Fruit fly (Drosophila melanogaster) whole organism, embryonic: ENCODE results near the gene CG3625.

Source experiments
- CG11456 ChIP-seq: fragments of 200-800 bp; sonication (Bioruptor generic); IDR thresholded peaks from 3 replicates; pipeline ENCODE4 v1.3.6; 2022; ENCODE audit warnings: missing biosample characterization, missing genetic modification characterization
- CG11504 ChIP-seq: fragments of 200-800 bp; sonication (Bioruptor generic); optimal IDR thresholded peaks from 3 replicates; lab custom pipeline; 2019; ENCODE audit warnings: missing biosample characterization, mild to moderate bottlenecking, missing genetic modification characterization, moderate library complexity
- CG14710 ChIP-seq: fragments of 200-800 bp; sonication (Bioruptor generic); optimal IDR thresholded peaks from 3 replicates; lab custom pipeline; 2019; ENCODE audit warnings: missing biosample characterization, mild to moderate bottlenecking, missing genetic modification characterization, moderate library complexity
- CG15073 ChIP-seq: fragments of 200-800 bp; sonication (Bioruptor generic); optimal IDR thresholded peaks from 2 replicates; lab custom pipeline; 2016; ENCODE audit warnings: missing biosample characterization, missing genetic modification characterization
- CG1832 ChIP-seq: fragments of 200-800 bp; sonication (Bioruptor generic); optimal IDR thresholded peaks from 2 replicates; lab custom pipeline; 2017; ENCODE audit warnings: missing biosample characterization, mild to moderate bottlenecking, missing genetic modification characterization, inconsistent platforms
- CG18599 ChIP-seq: fragments of 200-800 bp; sonication (Bioruptor generic); optimal IDR thresholded peaks from 3 replicates; lab custom pipeline; 2017; ENCODE audit warnings: missing biosample characterization, missing genetic modification characterization, mild to moderate bottlenecking, moderate library complexity, missing genetic modification reagents
- CG18619 ChIP-seq: fragments of 200-800 bp; sonication (Bioruptor generic); optimal IDR thresholded peaks from 3 replicates; lab custom pipeline; 2017; ENCODE audit warnings: missing biosample characterization, mild to moderate bottlenecking, missing genetic modification characterization
- CG2678 ChIP-seq: fragments of 200-800 bp; sonication (Bioruptor generic); optimal IDR thresholded peaks from 3 replicates; lab custom pipeline; 2019; ENCODE audit warnings: missing biosample characterization, mild to moderate bottlenecking, missing genetic modification characterization, moderate library complexity
- CG33213 ChIP-seq: fragments of 200-800 bp; sonication (Bioruptor generic); optimal IDR thresholded peaks from 3 replicates; lab custom pipeline; 2016; ENCODE audit warnings: missing biosample characterization, missing genetic modification characterization
- CG3847 ChIP-seq: fragments of 200-800 bp; sonication (Bioruptor generic); IDR thresholded peaks from 2 replicates; pipeline ENCODE4 v1.3.6; 2022; ENCODE audit warnings: missing biosample characterization, missing genetic modification characterization
- CG4282 ChIP-seq: fragments of 200-800 bp; sonication (Bioruptor generic); optimal IDR thresholded peaks from 2 replicates; lab custom pipeline; 2016; ENCODE audit warnings: missing biosample characterization, missing genetic modification characterization
- CG4617 ChIP-seq: fragments of 200-800 bp; sonication (Bioruptor generic); optimal IDR thresholded peaks from 3 replicates; lab custom pipeline; 2016; ENCODE audit warnings: missing biosample characterization, missing genetic modification characterization, borderline replicate concordance
- CG8089 ChIP-seq: fragments of 200-800 bp; sonication (Bioruptor generic); optimal IDR thresholded peaks from 3 replicates; lab custom pipeline; 2016; ENCODE audit warnings: missing biosample characterization, missing genetic modification characterization
- CG9437 ChIP-seq: fragments of 200-800 bp; sonication (Bioruptor generic); optimal IDR thresholded peaks from 2 replicates; lab custom pipeline; 2018; ENCODE audit warnings: missing biosample characterization, mild to moderate bottlenecking, missing genetic modification characterization
- CG9797 ChIP-seq: fragments of 200-800 bp; sonication (Bioruptor generic); optimal IDR thresholded peaks from 3 replicates; lab custom pipeline; 2018; ENCODE audit warnings: missing biosample characterization, mild to moderate bottlenecking, missing genetic modification characterization
- CG9932 ChIP-seq: fragments of 200-800 bp; sonication (Bioruptor generic); IDR thresholded peaks from 2 replicates; pipeline ENCODE4 v1.3.6; 2022; ENCODE audit warnings: missing biosample characterization, missing genetic modification characterization
- D ChIP-seq, 2 experiments: fragments of 200-800 bp in 1 of 2; fragments of >200 bp in 1 of 2; sonication (Bioruptor generic) in 1 of 2; optimal IDR thresholded peaks; 2 replicates in 1 of 2; 3 replicates in 1 of 2; lab custom pipeline; 2017; ENCODE audit warnings: mild to moderate bottlenecking in 1 of 2, missing biosample characterization in 1 of 2, missing genetic modification characterization in 1 of 2, missing genetic modification reagents in 1 of 2
- Elba2 ChIP-seq: fragments of 200-800 bp; sonication (Bioruptor generic); optimal IDR thresholded peaks from 3 replicates; lab custom pipeline; 2016; ENCODE audit warnings: missing biosample characterization, missing genetic modification characterization
- HmgZ ChIP-seq: fragments of 200-800 bp; sonication (Bioruptor generic); optimal IDR thresholded peaks from 2 replicates; lab custom pipeline; 2018; ENCODE audit warnings: missing biosample characterization, mild to moderate bottlenecking, missing genetic modification characterization
- Hsf ChIP-seq: fragments of 200-800 bp; sonication (Bioruptor generic); optimal IDR thresholded peaks from 3 replicates; lab custom pipeline; 2016; ENCODE audit warnings: missing biosample characterization, missing genetic modification characterization
- MESR4 ChIP-seq: fragments of 200-800 bp; sonication (Bioruptor generic); optimal IDR thresholded peaks from 2 replicates; lab custom pipeline; 2018; ENCODE audit warnings: missing biosample characterization, mild to moderate bottlenecking, missing genetic modification characterization, moderate library complexity
- Six4 ChIP-seq: fragments of 200-800 bp; sonication (Bioruptor generic); optimal IDR thresholded peaks from 2 replicates; lab custom pipeline; 2016; ENCODE audit warnings: missing biosample characterization, missing genetic modification characterization
- Sry-δ ChIP-seq: fragments of 200-800 bp; sonication (Bioruptor generic); optimal IDR thresholded peaks from 2 replicates; lab custom pipeline; 2016; ENCODE audit warnings: missing biosample characterization, missing genetic modification characterization
- Stat92E ChIP-seq, 3 experiments: fragments of >200 bp in 2 of 3; fragments of 200-800 bp in 1 of 3; sonication (Bioruptor generic) in 1 of 3; optimal IDR thresholded peaks; 2 replicates each; lab custom pipeline; 2017 to 2019; ENCODE audit warnings: missing biosample characterization in 3 of 3, missing genetic modification characterization in 3 of 3, mild to moderate bottlenecking in 1 of 3, moderate library complexity in 1 of 3
- Trl ChIP-seq, 3 experiments: fragments of >200 bp in 2 of 3; fragments of 200-800 bp in 1 of 3; sonication (Bioruptor generic) in 1 of 3; optimal IDR thresholded peaks; 2 replicates in 1 of 3; 3 replicates in 2 of 3; lab custom pipeline; 2016 to 2017; ENCODE audit warnings: missing biosample characterization in 1 of 3, missing genetic modification characterization in 1 of 3
- YL-1 ChIP-seq: fragments of 200-800 bp; sonication (Bioruptor generic); optimal IDR thresholded peaks from 3 replicates; lab custom pipeline; 2017; ENCODE audit warnings: missing biosample characterization, mild to moderate bottlenecking, missing genetic modification characterization
- abd-A ChIP-seq: fragments of 200-800 bp; sonication (Bioruptor generic); optimal IDR thresholded peaks from 3 replicates; lab custom pipeline; 2019; ENCODE audit warnings: missing biosample characterization, mild to moderate bottlenecking, missing genetic modification characterization, moderate library complexity
- cato ChIP-seq: fragments of 200-800 bp; sonication (Bioruptor generic); optimal IDR thresholded peaks from 2 replicates; lab custom pipeline; 2016; ENCODE audit warnings: missing biosample characterization, missing genetic modification characterization, borderline replicate concordance
- ci ChIP-seq: fragments of 200-800 bp; sonication (Bioruptor generic); IDR thresholded peaks from 3 replicates; pipeline ENCODE4 v1.3.6; 2022; ENCODE audit warnings: missing biosample characterization, missing genetic modification characterization
- crc ChIP-seq: fragments of 200-800 bp; sonication (Bioruptor generic); optimal IDR thresholded peaks from 2 replicates; lab custom pipeline; 2016; ENCODE audit warnings: missing biosample characterization, missing genetic modification characterization
- croc ChIP-seq: fragments of 200-800 bp; sonication (Bioruptor generic); conservative IDR thresholded peaks from 3 replicates; pipeline ENCODE4 v1.3.6; 2022; ENCODE audit warnings: missing biosample characterization, missing genetic modification characterization
- disco-r ChIP-seq: fragments of 200-800 bp; sonication (Bioruptor generic); optimal IDR thresholded peaks from 2 replicates; lab custom pipeline; 2016; ENCODE audit warnings: missing biosample characterization, missing genetic modification characterization
- dpn ChIP-seq, 2 experiments: fragments of 200-800 bp; sonication (Bioruptor generic); optimal IDR thresholded peaks; 3 replicates each; lab custom pipeline; 2016; ENCODE audit warnings: missing biosample characterization in 2 of 2, missing genetic modification characterization in 2 of 2
- en ChIP-seq: fragments of 200-800 bp; sonication (Bioruptor generic); optimal IDR thresholded peaks from 2 replicates; lab custom pipeline; 2016; ENCODE audit warnings: missing biosample characterization, missing genetic modification characterization
- ftz-f1 ChIP-seq: fragments of 200-800 bp; sonication (Bioruptor generic); optimal IDR thresholded peaks from 2 replicates; lab custom pipeline; 2016; ENCODE audit warnings: missing biosample characterization, missing genetic modification characterization
- gfzf ChIP-seq: fragments of 200-800 bp; sonication (Bioruptor generic); optimal IDR thresholded peaks from 2 replicates; lab custom pipeline; 2016; ENCODE audit warnings: missing biosample characterization, mild to moderate bottlenecking, missing genetic modification characterization, moderate library complexity
- nau ChIP-seq: fragments of 200-800 bp; sonication (Bioruptor generic); optimal IDR thresholded peaks from 3 replicates; lab custom pipeline; 2017; ENCODE audit warnings: missing biosample characterization, mild to moderate bottlenecking, missing genetic modification characterization, missing genetic modification reagents
- pita ChIP-seq: fragments of 200-800 bp; sonication (Bioruptor generic); optimal IDR thresholded peaks from 2 replicates; lab custom pipeline; 2017; ENCODE audit warnings: missing biosample characterization, mild to moderate bottlenecking, missing genetic modification characterization
- pnt ChIP-seq: fragments of 200-800 bp; sonication (Bioruptor generic); optimal IDR thresholded peaks from 3 replicates; lab custom pipeline; 2016; ENCODE audit warnings: missing biosample characterization, missing genetic modification characterization
- psq ChIP-seq: fragments of 200-800 bp; sonication (Bioruptor generic); optimal IDR thresholded peaks from 2 replicates; lab custom pipeline; 2017; ENCODE audit warnings: missing biosample characterization, missing genetic modification characterization
- pum ChIP-seq: fragments of 200-800 bp; sonication (Bioruptor generic); optimal IDR thresholded peaks from 2 replicates; lab custom pipeline; 2016; ENCODE audit warnings: missing biosample characterization, missing genetic modification characterization
- ranshi ChIP-seq: fragments of 200-800 bp; sonication (Bioruptor generic); IDR thresholded peaks from 2 replicates; pipeline ENCODE4 v1.3.6; 2022; ENCODE audit warnings: missing biosample characterization, missing genetic modification characterization
- sens ChIP-seq: fragments of 200-800 bp; sonication (Bioruptor generic); peaks from one replicate; lab custom pipeline; 2016; ENCODE audit warnings: missing biosample characterization, missing genetic modification characterization
- shn ChIP-seq: fragments of 200-800 bp; sonication (Bioruptor generic); optimal IDR thresholded peaks from 3 replicates; lab custom pipeline; 2016; ENCODE audit warnings: missing biosample characterization, missing genetic modification characterization
- sob ChIP-seq: fragments of 200-800 bp; sonication (Bioruptor generic); IDR thresholded peaks from 2 replicates; pipeline ENCODE4 v1.3.6; 2022; ENCODE audit warnings: missing biosample characterization, missing genetic modification characterization
- tap ChIP-seq: fragments of 200-800 bp; optimal IDR thresholded peaks from 3 replicates; lab custom pipeline; 2019; ENCODE audit warnings: missing biosample characterization, mild to moderate bottlenecking, missing genetic modification characterization, moderate library complexity
- tin ChIP-seq: fragments of 200-800 bp; sonication (Bioruptor generic); optimal IDR thresholded peaks from 3 replicates; lab custom pipeline; 2016; ENCODE audit warnings: missing biosample characterization, missing genetic modification characterization
- vvl ChIP-seq: fragments of 200-800 bp; sonication (Bioruptor generic); IDR thresholded peaks from 2 replicates; pipeline ENCODE4 v1.3.6; 2022; ENCODE audit warnings: missing biosample characterization, missing genetic modification characterization
- zfh2 ChIP-seq: fragments of 200-800 bp; sonication (Bioruptor generic); optimal IDR thresholded peaks from 2 replicates; lab custom pipeline; 2016; ENCODE audit warnings: missing biosample characterization, missing genetic modification characterization

The CG3625 gene

DNA sequence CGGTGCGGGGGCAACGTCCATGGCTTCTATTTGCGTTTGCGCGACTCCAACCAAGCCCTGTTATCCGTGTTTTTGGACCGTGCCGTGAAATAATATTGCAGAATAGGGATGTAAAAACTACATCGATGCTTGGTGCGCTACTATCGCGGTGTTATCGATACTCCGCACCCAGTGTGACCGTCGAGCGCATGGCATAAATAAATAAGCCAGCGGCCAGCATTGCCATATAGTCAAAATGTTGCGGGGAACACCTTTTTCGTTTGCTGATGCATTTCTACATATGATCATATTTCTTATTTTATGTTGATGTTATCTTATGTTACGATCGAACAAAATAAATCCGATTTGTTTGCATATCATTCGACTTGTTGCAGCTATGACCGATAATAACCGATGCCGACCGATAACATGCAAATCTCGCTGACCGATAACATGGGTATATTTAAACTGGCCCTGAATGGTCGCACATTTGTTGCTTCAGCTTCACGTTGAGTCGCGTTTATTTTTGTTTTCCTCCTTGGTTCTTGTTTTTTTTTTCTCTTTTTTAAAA, 14.4 kb downstream of the CG3625 start, which contains the start of gene smo (continued):
- TF ChIP-seq Stat92E (GFP tag; optimal IDR thresholded peaks at IDR 0.05; lab: Kevin White, UChicago) (peak in 1 of 3 experiments; percentile 14), CG9797 (GFP tag; lab: Kevin White, UChicago) (peak; percentile 96), CG1832 (GFP tag; lab: Kevin White, UChicago) (no peak), crc (GFP tag; lab: Kevin White, UChicago) (no peak), CG2678 (no peak), CG11504 (tag; lab: Kevin White, UChicago) (peak; percentile 99), pum (GFP tag; lab: Kevin White, UChicago) (peak; percentile 42), CG15073 (GFP tag; lab: Kevin White, UChicago) (no peak), CG33213 (GFP tag; lab: Kevin White, UChicago) (peak; percentile 53), CG18599 (no peak), CG14710 (tag; lab: Kevin White, UChicago) (peak; percentile 84), CG9932 (peak; percentile 57), nau (GFP tag; lab: Kevin White, UChicago) (no peak), vvl (GFP tag; lab: Robert Waterston, UW) (peak; percentile 52; the same call in 1 of the 2 replicates), Trl (optimal IDR thresholded peaks at IDR 0.05; lab: Kevin White, UChicago) (peak in 1 of 2 experiments; percentile 2), Trl (GFP tag; optimal IDR thresholded peaks at IDR 0.05; lab: Kevin White, UChicago) (peak; percentile 51), CG4617 (GFP tag; lab: Kevin White, UChicago) (peak; percentile 51), pnt (peak; percentile 22), Sry-δ (GFP tag; lab: Kevin White, UChicago) (peak; percentile 98), cato (no peak), croc (GFP tag; lab: Robert Waterston, UW) (no peak), pita (no peak), tap (tag; lab: Kevin White, UChicago) (no peak), shn (peak; percentile 51), tin (peak; percentile 29), en (no peak), Hsf (GFP tag; lab: Kevin White, UChicago) (peak; percentile 43), gfzf (peak; percentile 95), D (optimal IDR thresholded peaks at IDR 0.05; lab: Kevin White, UChicago) (peak; percentile 84), D (GFP tag; optimal IDR thresholded peaks at IDR 0.05; lab: Kevin White, UChicago) (no peak), CG8089 (GFP tag; lab: Kevin White, UChicago) (peak; percentile 29), CG11456 (0 out of 3 replicates have a peak, but pooled peaks have one; percentile 35), YL-1 (GFP tag; lab: Kevin White, UChicago) (peak; percentile 79), disco-r (peak; percentile 34), CG9437 (GFP tag; lab: Kevin White, UChicago) (peak; percentile 36), sob (GFP tag; lab: Robert Waterston, UW) (0 out of 2 replicates have a peak, but pooled peaks have one; percentile 24), Six4 (no peak), CG18619 (GFP tag; lab: Kevin White, UChicago) (no peak), MESR4 (GFP tag; lab: Kevin White, UChicago) (peak; percentile 67), abd-A (no peak), sens (GFP tag; lab: Kevin White, UChicago) (peak; percentile 84), Elba2 (GFP tag; lab: Kevin White, UChicago) (no peak), psq (GFP tag; lab: Kevin White, UChicago) (no peak), CG3847 (peak; percentile 62), ftz-f1 (GFP tag; lab: Kevin White, UChicago) (no peak), dpn (GFP tag; optimal IDR thresholded peaks at IDR 0.05; lab: Kevin White, UChicago) (peak; percentile 48 to 52), zfh2 (GFP tag; lab: Kevin White, UChicago) (peak; percentile 34), ranshi (GFP tag; lab: Robert Waterston, UW) (no peak), CG4282 (no peak), ci (GFP tag; lab: Robert Waterston, UW) (no peak), HmgZ (tag; lab: Kevin White, UChicago) (peak; percentile 70)
